Worm (Caenorhabditis elegans): ENCODE data around the gene lst-5.

DNA sequence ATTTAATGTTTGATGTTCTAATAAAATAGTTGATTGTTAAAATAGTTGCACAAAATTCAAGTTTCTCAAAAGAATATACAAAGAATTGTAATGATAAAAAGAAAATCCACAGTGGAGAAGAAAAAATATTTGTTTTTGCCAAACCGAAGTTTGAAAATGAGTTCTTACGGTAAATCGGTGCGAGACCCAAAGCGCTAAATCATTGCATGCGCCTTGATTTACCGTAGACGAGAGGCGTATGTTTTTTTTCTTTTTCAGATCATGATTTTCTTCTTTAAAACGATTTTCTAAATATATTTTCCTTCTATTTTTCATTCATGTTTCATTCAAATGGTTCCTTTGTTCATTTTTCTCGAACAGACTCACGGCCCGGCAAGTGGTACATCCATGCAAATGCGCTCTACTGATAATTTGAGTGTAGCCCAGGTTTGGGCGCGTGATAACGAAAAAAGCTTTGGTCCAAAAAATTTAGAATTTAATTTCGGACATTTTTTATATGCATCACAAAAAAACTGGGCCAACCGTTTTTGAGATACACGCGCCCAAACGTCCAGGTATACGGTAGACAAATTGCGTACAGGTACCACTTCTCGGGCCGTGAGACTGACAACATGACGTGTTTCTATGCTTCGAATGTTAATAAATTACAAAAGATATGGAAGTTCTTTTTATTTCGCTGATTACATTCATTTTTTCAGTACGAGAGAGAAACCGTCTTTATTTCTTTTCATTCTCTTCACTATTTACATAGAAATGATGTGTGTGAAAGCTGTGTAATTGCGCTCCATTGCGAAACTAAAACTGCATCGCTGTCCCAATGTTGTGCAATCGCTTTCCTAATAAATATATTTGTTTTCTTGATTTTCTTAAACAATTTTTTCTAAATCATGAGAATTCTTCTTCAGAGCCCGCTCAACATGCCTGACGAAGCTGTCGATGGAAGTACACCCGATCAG is 2.5 kb downstream of the lst-5 start, which contains the start of gene znf-598:
- TF ChIP-seq ceh-79 (tag; optimal IDR thresholded peaks at IDR 0.05) = no peak
- no peak for TF ChIP-seq unc-130 (GFP tag; optimal IDR thresholded peaks at IDR 0.05)
- TF ChIP-seq C17E4.6 (GFP tag; IDR thresholded peaks at IDR 0.05) = no peak
- TF ChIP-seq unc-62 (GFP tag; optimal IDR thresholded peaks at IDR 0.05) = no peak
- TF ChIP-seq Y79H2A.3 (GFP tag; conservative IDR thresholded peaks at IDR 0.05) = no peak
- TF ChIP-seq atf-7 (tag; optimal IDR thresholded peaks at IDR 0.05) = no peak
- TF ChIP-seq madf-8 (GFP tag; conservative IDR thresholded peaks at IDR 0.05) = peak; percentile 51; the same call in 1 of the 2 replicates
- TF ChIP-seq tbp1 (GFP tag; optimal IDR thresholded peaks at IDR 0.05) = no peak

Measured in whole organism, young adult.